Fruit fly (Drosophila melanogaster): ENCODE measurements around the gene stwl.

DNA sequence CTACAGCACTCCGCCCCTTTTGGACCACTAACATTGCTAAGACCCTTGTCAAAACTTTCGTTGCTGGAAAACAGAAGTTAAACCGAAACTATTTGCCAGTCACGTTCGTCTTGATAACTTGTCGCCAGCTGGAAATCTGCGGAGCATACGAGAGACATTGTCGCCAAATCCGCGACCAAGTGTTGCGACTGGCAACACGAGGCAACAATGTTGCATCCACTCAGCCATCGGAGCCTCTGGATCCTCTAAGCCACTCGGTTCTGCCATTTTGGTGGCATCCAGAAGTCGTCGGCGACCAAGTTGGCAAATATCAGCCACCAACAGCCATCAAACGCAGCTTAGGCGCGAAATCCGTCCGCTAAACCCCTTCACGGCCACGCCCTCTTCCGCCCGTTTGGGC, 33.9 kb downstream of the stwl start:
- TF ChIP-seq rn (GFP tag; IDR thresholded peaks at IDR 0.05) (no peak), CG34367 (tag; optimal IDR thresholded peaks at IDR 0.05) (no peak)

Data from whole organism, pupa.